Worm (Caenorhabditis elegans): ENCODE results near the gene ttr-31.

DNA sequence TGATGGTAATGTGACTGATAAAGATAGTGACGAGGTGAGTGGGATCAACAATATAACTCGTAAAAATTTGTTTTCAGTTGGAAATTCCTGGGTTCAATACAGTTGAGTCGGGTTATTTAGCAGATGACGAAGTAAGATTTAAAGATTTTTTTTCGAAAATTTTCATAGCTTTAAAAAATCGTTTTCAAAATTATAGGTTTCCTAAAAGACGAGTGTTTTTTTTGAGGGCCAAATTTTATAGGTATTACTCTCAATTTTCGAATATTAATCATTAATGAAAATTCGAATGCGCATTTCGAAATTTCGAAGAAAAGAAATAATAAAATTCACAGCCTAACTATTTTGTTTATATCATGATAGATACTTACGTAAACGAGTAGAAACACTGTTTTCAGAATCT is 37.7 kb downstream of the ttr-31 start:
- TF ChIP-seq nhr-76 (tag; optimal IDR thresholded peaks at IDR 0.05) (no peak), mdl-1 (tag; optimal IDR thresholded peaks at IDR 0.05) (no peak), lsy-2 (tag; optimal IDR thresholded peaks at IDR 0.05) (no peak), efl-3 (GFP tag; optimal IDR thresholded peaks at IDR 0.05) (no peak), unc-62 (GFP tag; optimal IDR thresholded peaks at IDR 0.05) (no peak), snpc-4 (tag; optimal IDR thresholded peaks at IDR 0.05) (no peak), lin-39 (tag; optimal IDR thresholded peaks at IDR 0.05) (no peak), lin-15B (tag; optimal IDR thresholded peaks at IDR 0.05) (no peak), pax-3 (tag; optimal IDR thresholded peaks at IDR 0.05) (no peak), nhr-12 (tag; optimal IDR thresholded peaks at IDR 0.05) (no peak), lir-3 (tag; optimal IDR thresholded peaks at IDR 0.05; ENCODE audit: poor library complexity) (no peak)
